Comparison of ENCODE assay signal across 4 fruit fly cellular contexts in the genomic region with DNA sequence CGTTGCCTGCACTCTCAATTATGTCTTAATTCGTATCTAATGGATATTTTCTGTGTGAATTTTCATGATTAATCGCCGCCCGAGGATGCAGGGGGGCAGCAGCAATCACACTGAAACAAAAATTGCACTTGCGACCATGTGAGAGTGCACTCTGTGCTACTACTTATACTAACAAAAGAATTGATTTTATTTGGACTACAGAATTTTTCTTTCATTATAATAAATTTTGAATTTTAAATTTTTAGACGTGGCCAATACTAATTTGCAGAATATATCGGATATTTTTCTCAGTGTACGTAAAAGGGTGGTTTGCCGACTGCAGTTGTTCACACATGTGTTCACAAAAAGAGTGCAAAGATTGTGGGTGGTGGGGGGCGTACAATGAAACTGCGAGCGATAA.
A peak's percentile ranks its signal among the peaks of the same experiment; 100 is the strongest.
TF ChIP-seq lines count a peak whose summit lies in the region.

No protein-coding gene starts in this region.

- no peak for TF ChIP-seq CTCF in whole organism, embryonic (GFP tag; optimal IDR thresholded peaks at IDR 0.05; lab: Kevin White, UChicago)

TF ChIP-seq in whole organism, embryonic, 481 proteins besides CTCF, POLR2A, EP300 and RAD21 (continues in another document):
- TF ChIP-seq CG4424 (GFP tag; optimal IDR thresholded peaks at IDR 0.05; lab: Kevin White, UChicago) (peak; percentile 42), phol (tag; optimal IDR thresholded peaks at IDR 0.05; lab: Kevin White, UChicago) (peak; percentile 59), corto (GFP tag; optimal IDR thresholded peaks at IDR 0.05; lab: Kevin White, UChicago) (no peak), CG2712 (tag; optimal IDR thresholded peaks at IDR 0.05; lab: Kevin White, UChicago) (peak; percentile 68), row (GFP tag; IDR thresholded peaks at IDR 0.05; lab: Robert Waterston, UW) (peak; percentile 36; the same call in 2 of the 3 replicates), CG7839 (tag; optimal IDR thresholded peaks at IDR 0.05; lab: Kevin White, UChicago) (peak; percentile 21), CG30403 (GFP tag; optimal IDR thresholded peaks at IDR 0.05; lab: Kevin White, UChicago) (peak; percentile 8), pzg (GFP tag; optimal IDR thresholded peaks at IDR 0.05; lab: Kevin White, UChicago) (no peak), bigmax (GFP tag; optimal IDR thresholded peaks at IDR 0.05; lab: Kevin White, UChicago) (no peak), TFAM (GFP tag; optimal IDR thresholded peaks at IDR 0.05; lab: Kevin White, UChicago) (no peak), wor (GFP tag; IDR thresholded peaks at IDR 0.05; lab: Robert Waterston, UW) (no peak), MBD-R2 (GFP tag; IDR thresholded peaks at IDR 0.05; lab: Robert Waterston, UW) (no peak), CG4730 (GFP tag; IDR thresholded peaks at IDR 0.05; lab: Robert Waterston, UW) (no peak), Blimp-1 (GFP tag; optimal IDR thresholded peaks at IDR 0.05; lab: Kevin White, UChicago) (peak; percentile 40), CG1647 (GFP tag; optimal IDR thresholded peaks at IDR 0.05; lab: Kevin White, UChicago) (no peak), trem (tag; optimal IDR thresholded peaks at IDR 0.05; lab: Kevin White, UChicago) (peak; percentile 44), Xrp1 (GFP tag; IDR thresholded peaks at IDR 0.05; lab: Robert Waterston, UW) (peak; percentile 57), dpn (GFP tag; optimal IDR thresholded peaks at IDR 0.05; lab: Kevin White, UChicago) (no peak), sens (GFP tag; lab: Kevin White, UChicago) (peak; percentile 78), crc (GFP tag; optimal IDR thresholded peaks at IDR 0.05; lab: Kevin White, UChicago) (no peak), onecut (GFP tag; IDR thresholded peaks at IDR 0.05; lab: Robert Waterston, UW) (no peak), dmrt11E (tag; optimal IDR thresholded peaks at IDR 0.05; lab: Kevin White, UChicago) (peak; percentile 44)

TF ChIP-seq in whole organism, prepupa, 60 proteins besides CTCF, POLR2A, EP300 and RAD21 (continues in another document):
- TF ChIP-seq esn (GFP tag; optimal IDR thresholded peaks at IDR 0.05; lab: Kevin White, UChicago) (peak; percentile 31), CG32006 (GFP tag; optimal IDR thresholded peaks at IDR 0.05; lab: Kevin White, UChicago) (no peak), CG6276 (GFP tag; optimal IDR thresholded peaks at IDR 0.05; lab: Kevin White, UChicago) (no peak), topi (GFP tag; optimal IDR thresholded peaks at IDR 0.05; lab: Kevin White, UChicago) (peak; percentile 23), Ets96B (tag; optimal IDR thresholded peaks at IDR 0.05; lab: Kevin White, UChicago) (peak; percentile 48), Eip75B (GFP tag; optimal IDR thresholded peaks at IDR 0.05; lab: Kevin White, UChicago) (peak; percentile 24), CG10669 (GFP tag; optimal IDR thresholded peaks at IDR 0.05; lab: Kevin White, UChicago) (peak; percentile 47), CG6163 (GFP tag; IDR thresholded peaks at IDR 0.05; lab: Robert Waterston, UW) (no peak), ss (GFP tag; optimal IDR thresholded peaks at IDR 0.05; lab: Kevin White, UChicago) (peak in 1 of 2 experiments; percentile 27), CG3032 (tag; optimal IDR thresholded peaks at IDR 0.05; lab: Kevin White, UChicago) (peak; percentile 51), CG11294 (GFP tag; IDR thresholded peaks at IDR 0.05; lab: Robert Waterston, UW) (no peak), CG11762 (GFP tag; optimal IDR thresholded peaks at IDR 0.05; lab: Kevin White, UChicago; ENCODE audit: insufficient read depth) (no peak), fd85E (GFP tag; optimal IDR thresholded peaks at IDR 0.05; lab: Kevin White, UChicago) (no peak), CG9139 (GFP tag; optimal IDR thresholded peaks at IDR 0.05; lab: Kevin White, UChicago) (no peak), eg (GFP tag; IDR thresholded peaks at IDR 0.05; lab: Robert Waterston, UW) (no peak), CG34406 (GFP tag; optimal IDR thresholded peaks at IDR 0.05; lab: Kevin White, UChicago) (peak; percentile 26), vri (GFP tag; optimal IDR thresholded peaks at IDR 0.05; lab: Kevin White, UChicago) (no peak), spab (GFP tag; optimal IDR thresholded peaks at IDR 0.05; lab: Kevin White, UChicago) (peak; percentile 58), acj6 (GFP tag; optimal IDR thresholded peaks at IDR 0.05; lab: Kevin White, UChicago) (peak; percentile 39), Met (GFP tag; optimal IDR thresholded peaks at IDR 0.05; lab: Kevin White, UChicago) (no peak), CG4318 (GFP tag; optimal IDR thresholded peaks at IDR 0.05; lab: Kevin White, UChicago) (no peak), Eip78C (GFP tag; lab: Kevin White, UChicago) (peak; percentile 93), CG8319 (GFP tag; optimal IDR thresholded peaks at IDR 0.05; lab: Kevin White, UChicago) (peak; percentile 27)

TF ChIP-seq in whole organism, pupa, 21 proteins besides CTCF, POLR2A, EP300 and RAD21:
- peak; percentile 25 for TF ChIP-seq CG8301 (tag; optimal IDR thresholded peaks at IDR 0.05; lab: Kevin White, UChicago)
- no peak for TF ChIP-seq EcR (GFP tag; optimal IDR thresholded peaks at IDR 0.05; lab: Kevin White, UChicago)
- no peak for TF ChIP-seq Ets98B (GFP tag; IDR thresholded peaks at IDR 0.05; lab: Robert Waterston, UW)
- peak; percentile 59 for TF ChIP-seq CG9948 (tag; optimal IDR thresholded peaks at IDR 0.05; lab: Kevin White, UChicago)
- TF ChIP-seq Snoo (tag; optimal IDR thresholded peaks at IDR 0.05; lab: Kevin White, UChicago) = no peak
- TF ChIP-seq Pif1A (GFP tag; optimal IDR thresholded peaks at IDR 0.05; lab: Kevin White, UChicago) = no peak
- TF ChIP-seq gl (tag; optimal IDR thresholded peaks at IDR 0.05; lab: Kevin White, UChicago) = peak; percentile 8
- no peak for TF ChIP-seq D1 (tag; optimal IDR thresholded peaks at IDR 0.05; lab: Kevin White, UChicago)
- no peak for TF ChIP-seq CG10348 (GFP tag; IDR thresholded peaks at IDR 0.05; lab: Robert Waterston, UW)
- TF ChIP-seq rn (GFP tag; IDR thresholded peaks at IDR 0.05; lab: Robert Waterston, UW) = no peak
- TF ChIP-seq CG8159 (tag; optimal IDR thresholded peaks at IDR 0.05; lab: Kevin White, UChicago) = peak; percentile 44
- no peak for TF ChIP-seq fd96Ca (GFP tag; IDR thresholded peaks at IDR 0.05; lab: Robert Waterston, UW)
- no peak for TF ChIP-seq Pif1B (GFP tag; optimal IDR thresholded peaks at IDR 0.05; lab: Kevin White, UChicago)
- TF ChIP-seq CG32121 (GFP tag; IDR thresholded peaks at IDR 0.05; lab: Robert Waterston, UW) = 0 out of 2 replicates have a peak, but pooled peaks have one; percentile 12
- TF ChIP-seq CG34367 (tag; optimal IDR thresholded peaks at IDR 0.05; lab: Kevin White, UChicago) = no peak
- TF ChIP-seq CG17806 (tag; optimal IDR thresholded peaks at IDR 0.05; lab: Kevin White, UChicago) = peak; percentile 63
- peak; percentile 37; the same call in 1 of the 3 replicates for TF ChIP-seq CG4496 (GFP tag; IDR thresholded peaks at IDR 0.05; lab: Robert Waterston, UW)
- TF ChIP-seq CG14655 (GFP tag; optimal IDR thresholded peaks at IDR 0.05; lab: Kevin White, UChicago) = peak; percentile 55
- no peak for TF ChIP-seq CG12605 (GFP tag; IDR thresholded peaks at IDR 0.05; lab: Robert Waterston, UW)
- TF ChIP-seq CG13204 (GFP tag; optimal IDR thresholded peaks at IDR 0.05; lab: Kevin White, UChicago) = no peak
- peak; percentile 37 for TF ChIP-seq CG15710 (tag; optimal IDR thresholded peaks at IDR 0.05; lab: Kevin White, UChicago)

TF ChIP-seq in whole organism, wandering third instar larva, 38 proteins besides CTCF, POLR2A, EP300 and RAD21:
- TF ChIP-seq h (GFP tag; optimal IDR thresholded peaks at IDR 0.05; lab: Kevin White, UChicago) = peak; percentile 35
- peak; percentile 40 for TF ChIP-seq psq (GFP tag; optimal IDR thresholded peaks at IDR 0.05; lab: Kevin White, UChicago)
- peak; percentile 26 for TF ChIP-seq woc (GFP tag; optimal IDR thresholded peaks at IDR 0.05; lab: Kevin White, UChicago)
- TF ChIP-seq Sp1 (GFP tag; optimal IDR thresholded peaks at IDR 0.05; lab: Kevin White, UChicago) = peak; percentile 40
- no peak for TF ChIP-seq dsf (GFP tag; optimal IDR thresholded peaks at IDR 0.05; lab: Kevin White, UChicago; ENCODE audit: borderline replicate concordance)
- TF ChIP-seq br (GFP tag; optimal IDR thresholded peaks at IDR 0.05; lab: Kevin White, UChicago) = no peak
- TF ChIP-seq fru (GFP tag; optimal IDR thresholded peaks at IDR 0.05; lab: Kevin White, UChicago) = peak; percentile 51
- TF ChIP-seq HLH106 (tag; optimal IDR thresholded peaks at IDR 0.05; lab: Kevin White, UChicago) = peak; percentile 53
- TF ChIP-seq lola (GFP tag; optimal IDR thresholded peaks at IDR 0.05; lab: Kevin White, UChicago) = no peak
- TF ChIP-seq rgr (GFP tag; optimal IDR thresholded peaks at IDR 0.05; lab: Kevin White, UChicago) = peak; percentile 12
- TF ChIP-seq ey (GFP tag; optimal IDR thresholded peaks at IDR 0.05; lab: Kevin White, UChicago) = no peak
- TF ChIP-seq foxo (GFP tag; optimal IDR thresholded peaks at IDR 0.05; lab: Kevin White, UChicago) = peak in 1 of 2 experiments; percentile 53
- no peak for TF ChIP-seq Jra (GFP tag; optimal IDR thresholded peaks at IDR 0.05; lab: Kevin White, UChicago)
- TF ChIP-seq Dfd (GFP tag; optimal IDR thresholded peaks at IDR 0.05; lab: Kevin White, UChicago) = no peak
- no peak for TF ChIP-seq jim (GFP tag; optimal IDR thresholded peaks at IDR 0.05; lab: Kevin White, UChicago)
- TF ChIP-seq Dif (GFP tag; optimal IDR thresholded peaks at IDR 0.05; lab: Kevin White, UChicago; ENCODE audit: partially characterized antibody) = no peak
